Worm (Caenorhabditis elegans) whole organism, L2 larva: ENCODE results near the gene valv-1.

Source experiments
- lin-13 ChIP-seq: fragments of 150-350 bp; optimal IDR thresholded peaks from 2 replicates; lab custom pipeline; 2014; ENCODE audit warnings: missing biosample characterization, missing genetic modification reagents, missing genetic modification characterization
- nhr-237 ChIP-seq: fragments of 150-350 bp; optimal IDR thresholded peaks from 2 replicates; lab custom pipeline; 2014; ENCODE audit warnings: missing biosample characterization, missing genetic modification characterization
- unc-62 ChIP-seq: fragments of 150-350 bp; optimal IDR thresholded peaks from 2 replicates; lab custom pipeline; 2014; ENCODE audit warnings: missing biosample characterization, missing genetic modification reagents, missing genetic modification characterization

ce11 chrIV:7440238-7440637, 4.9 kb downstream of the valv-1 start:
- TF ChIP-seq lin-13 (GFP tag; lab: Kevin White, UChicago), result no peak
- no peak for TF ChIP-seq unc-62
- no peak for TF ChIP-seq nhr-237 (tag; lab: Kevin White, UChicago)
